Worm (Caenorhabditis elegans): Measurements from ENCODE around the gene R102.4.

R102.4 gene

ce11 chrIV:10697022-10697979, 2.2 kb upstream of the R102.4 start, which contains the start of gene allo-1 (continued):
- TF ChIP-seq egl-18 (GFP tag; IDR thresholded peaks at IDR 0.05) (no peak), D2030.7 (GFP tag; IDR thresholded peaks at IDR 0.05) (no peak), nhr-120 (GFP tag; IDR thresholded peaks at IDR 0.05) (no peak), let-607 (tag; optimal IDR thresholded peaks at IDR 0.05) (no peak), rec-8 (tag; optimal IDR thresholded peaks at IDR 0.05) (no peak), ets-4 (GFP tag; optimal IDR thresholded peaks at IDR 0.05) (no peak), ZK185.1 (tag; optimal IDR thresholded peaks at IDR 0.05; ENCODE audit: poor library complexity, severe bottlenecking) (peak; percentile 51), F37B4.10 (GFP tag; IDR thresholded peaks at IDR 0.05) (no peak), rpc-1 (optimal IDR thresholded peaks at IDR 0.05) (no peak), rpc-1 (tag; optimal IDR thresholded peaks at IDR 0.05) (no peak), ceh-27 (GFP tag; optimal IDR thresholded peaks at IDR 0.05) (peak; percentile 15), sptf-2 (GFP tag; optimal IDR thresholded peaks at IDR 0.05) (no peak), hmg-20 (GFP tag; IDR thresholded peaks at IDR 0.05) (no peak), F22D6.2 (tag; optimal IDR thresholded peaks at IDR 0.05) (no peak), nfyb-1 (GFP tag; IDR thresholded peaks at IDR 0.05) (peak; percentile 28; the same call in 1 of the 2 replicates), egl-44 (GFP tag; IDR thresholded peaks at IDR 0.05) (no peak), F23B12.7 (tag; optimal IDR thresholded peaks at IDR 0.05; ENCODE audit: insufficient read depth) (no peak), Y79H2A.3 (GFP tag; conservative IDR thresholded peaks at IDR 0.05) (no peak), tbp1 (GFP tag; optimal IDR thresholded peaks at IDR 0.05) (peak; percentile 44), pbrm-1 (GFP tag; IDR thresholded peaks at IDR 0.05) (peak; percentile 49; the same call in 1 of the 2 replicates), zfh-2 (GFP tag; conservative IDR thresholded peaks at IDR 0.05) (no peak; the same call in 1 of the 2 replicates), lin-40 (tag; optimal IDR thresholded peaks at IDR 0.05) (peak; percentile 52), let-526 (GFP tag; IDR thresholded peaks at IDR 0.05) (no peak), attf-5 (GFP tag; optimal IDR thresholded peaks at IDR 0.05) (peak; percentile 90), unc-62 (GFP tag; optimal IDR thresholded peaks at IDR 0.05) (no peak), ceh-79 (tag; optimal IDR thresholded peaks at IDR 0.05) (no peak), atf-7 (tag; optimal IDR thresholded peaks at IDR 0.05) (no peak), ceh-100 (GFP tag; IDR thresholded peaks at IDR 0.05) (no peak), F55B11.4 (tag; optimal IDR thresholded peaks at IDR 0.05; ENCODE audit: borderline replicate concordance, insufficient read depth) (no peak), athp-1 (tag; optimal IDR thresholded peaks at IDR 0.05) (no peak), ceh-58 (GFP tag; IDR thresholded peaks at IDR 0.05) (no peak), dpff-1 (tag; optimal IDR thresholded peaks at IDR 0.05) (no peak), nfya-2 (GFP tag; IDR thresholded peaks at IDR 0.05) (no peak), F52B5.7 (tag; optimal IDR thresholded peaks at IDR 0.05) (no peak), lin-54 (GFP tag; optimal IDR thresholded peaks at IDR 0.05) (peak; percentile 66), nhr-80 (tag; optimal IDR thresholded peaks at IDR 0.05) (peak; percentile 74), Y95B8A.8 (GFP tag; IDR thresholded peaks at IDR 0.05) (no peak), tbx-9 (tag; optimal IDR thresholded peaks at IDR 0.05; ENCODE audit: borderline replicate concordance) (no peak), ztf-22 (GFP tag; optimal IDR thresholded peaks at IDR 0.05) (no peak), mel-28 (tag; optimal IDR thresholded peaks at IDR 0.05; ENCODE audit: borderline replicate concordance) (no peak), mxl-1 (tag; optimal IDR thresholded peaks at IDR 0.05) (no peak), snpc-4 (GFP tag; optimal IDR thresholded peaks at IDR 0.05) (no peak), snpc-4 (tag; optimal IDR thresholded peaks at IDR 0.05) (no peak), Y53F4B.3 (GFP tag; IDR thresholded peaks at IDR 0.05) (no peak), aptf-2 (GFP tag; conservative IDR thresholded peaks at IDR 0.05) (no peak)

Measured in whole organism, young adult.